Worm (Caenorhabditis elegans): ENCODE data around the gene ceh-30.

DNA sequence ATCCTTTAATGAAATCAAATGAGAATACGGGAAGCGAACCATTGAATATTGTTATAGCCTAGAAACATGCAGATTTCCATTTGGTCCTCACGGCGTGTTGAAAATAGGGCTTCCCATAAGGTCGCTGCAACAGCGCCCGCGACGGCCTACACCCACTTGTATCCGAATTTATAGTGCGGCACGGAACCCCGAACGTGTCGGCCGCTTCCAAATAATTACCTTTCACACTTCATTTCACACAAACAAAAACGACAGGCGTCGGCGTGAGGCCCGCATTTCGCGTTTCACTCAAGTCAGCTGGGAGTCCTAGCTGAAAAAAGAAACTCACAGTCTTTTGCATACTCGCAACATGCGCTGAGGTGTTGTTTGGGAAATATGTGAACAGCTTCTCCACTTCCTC, 29.9 kb upstream of the ceh-30 start:
- no peak for TF ChIP-seq dpl-1 (GFP tag; optimal IDR thresholded peaks at IDR 0.05)
- TF ChIP-seq rnt-1 (tag; optimal IDR thresholded peaks at IDR 0.05): no peak
- TF ChIP-seq tbx-2 (tag; optimal IDR thresholded peaks at IDR 0.05): no peak
- no peak for TF ChIP-seq nhr-28 (tag; optimal IDR thresholded peaks at IDR 0.05)
- TF ChIP-seq nhr-12 (tag; optimal IDR thresholded peaks at IDR 0.05): no peak
- no peak for TF ChIP-seq irx-1 (tag; optimal IDR thresholded peaks at IDR 0.05)
- TF ChIP-seq alr-1 (tag; optimal IDR thresholded peaks at IDR 0.05; ENCODE audit: borderline replicate concordance): no peak
- no peak for TF ChIP-seq ama-1 (optimal IDR thresholded peaks at IDR 0.05)
